Worm (Caenorhabditis elegans) whole organism, L2 larva: ENCODE measurements around the gene C56A3.5.

Experiments
- R02D3.7 ChIP-seq: fragments of 150-350 bp; optimal IDR thresholded peaks from 2 replicates; lab custom pipeline; 2014; ENCODE audit warnings: missing biosample characterization, missing genetic modification characterization
- ZK546.5 ChIP-seq: sonication (generic microtip); optimal IDR thresholded peaks from 2 replicates; lab custom pipeline; 2017; ENCODE audit warnings: missing biosample characterization, missing genetic modification characterization
- ama-1 ChIP-seq: fragments of 150-350 bp; optimal IDR thresholded peaks from 2 replicates; lab custom pipeline; 2018; ENCODE audit warnings: inconsistent platforms
- ceh-82 ChIP-seq: fragments of 150-350 bp; optimal IDR thresholded peaks from 2 replicates; lab custom pipeline; 2014; ENCODE audit warnings: missing biosample characterization, missing genetic modification characterization
- egl-27 ChIP-seq: sonication (generic microtip); optimal IDR thresholded peaks from 3 replicates; lab custom pipeline; 2017; ENCODE audit warnings: missing biosample characterization, missing genetic modification reagents, missing genetic modification characterization
- elt-1 ChIP-seq: fragments of 150-350 bp; optimal IDR thresholded peaks from 2 replicates; lab custom pipeline; 2014; ENCODE audit warnings: missing biosample characterization, missing genetic modification characterization
- lin-13 ChIP-seq: fragments of 150-350 bp; optimal IDR thresholded peaks from 2 replicates; lab custom pipeline; 2014; ENCODE audit warnings: missing biosample characterization, missing genetic modification reagents, missing genetic modification characterization
- lin-39 ChIP-seq: fragments of 150-350 bp; optimal IDR thresholded peaks from 2 replicates; lab custom pipeline; 2014; ENCODE audit warnings: missing biosample characterization, missing genetic modification reagents, missing genetic modification characterization
- nhr-11 ChIP-seq: fragments of 150-350 bp; optimal IDR thresholded peaks from 2 replicates; lab custom pipeline; 2014; ENCODE audit warnings: missing biosample characterization, missing genetic modification characterization
- nhr-237 ChIP-seq: fragments of 150-350 bp; optimal IDR thresholded peaks from 2 replicates; lab custom pipeline; 2014; ENCODE audit warnings: missing biosample characterization, missing genetic modification characterization
- nhr-25 ChIP-seq: fragments of 150-350 bp; sonication (generic microtip); optimal IDR thresholded peaks from 3 replicates; lab custom pipeline; 2014; ENCODE audit warnings: missing biosample characterization, missing genetic modification characterization
- unc-62 ChIP-seq: fragments of 150-350 bp; optimal IDR thresholded peaks from 2 replicates; lab custom pipeline; 2014; ENCODE audit warnings: missing biosample characterization, missing genetic modification reagents, missing genetic modification characterization
- ztf-11 ChIP-seq: sonication (generic microtip); optimal IDR thresholded peaks from 2 replicates; lab custom pipeline; 2017; ENCODE audit warnings: missing biosample characterization, missing genetic modification characterization

- TF ChIP-seq ZK546.5 (no peak), lin-39 (tag; lab: Kevin White, UChicago) (no peak), ama-1 (lab: Kevin White, UChicago) (no peak), ztf-11 (no peak), ceh-82 (tag; lab: Kevin White, UChicago) (no peak), unc-62 (GFP tag; lab: Kevin White, UChicago) (no peak), egl-27 (tag; lab: Kevin White, UChicago) (no peak), nhr-25 (tag; lab: Kevin White, UChicago) (no peak), R02D3.7 (no peak), lin-13 (GFP tag; lab: Kevin White, UChicago) (no peak), nhr-11 (tag; lab: Kevin White, UChicago) (no peak), elt-1 (tag; lab: Kevin White, UChicago) (no peak), nhr-237 (no peak)
Observed at ce11 chrV:13562748-13563147, 11.0 kb downstream of the C56A3.5 start.
